Worm (Caenorhabditis elegans) whole organism, mixed stage, embryonic: ENCODE results near the gene ccr-4.

Experiments used
- ceh-43 ChIP-seq: fragments of 200-800 bp; sonication (Bioruptor generic); optimal IDR thresholded peaks from 2 replicates; lab custom pipeline; 2018; ENCODE audit warnings: mild to moderate bottlenecking, missing genetic modification characterization, moderate library complexity, missing compliant biosample characterization
- drap-1 ChIP-seq: fragments of 200-800 bp; sonication (Bioruptor generic); optimal IDR thresholded peaks from 3 replicates; lab custom pipeline; 2018; ENCODE audit warnings: mild to moderate bottlenecking, missing genetic modification characterization, missing compliant biosample characterization
- flh-1 ChIP-seq: fragments of 200-800 bp; sonication (Bioruptor generic); optimal IDR thresholded peaks from 2 replicates; lab custom pipeline; 2018; ENCODE audit warnings: mild to moderate bottlenecking, missing genetic modification characterization, moderate library complexity, missing compliant biosample characterization
- nhr-12 ChIP-seq: fragments of 150-350 bp; optimal IDR thresholded peaks from 2 replicates; lab custom pipeline; 2014; ENCODE audit warnings: missing biosample characterization, missing genetic modification characterization
- nhr-2 ChIP-seq: fragments of 150-350 bp; optimal IDR thresholded peaks from 2 replicates; lab custom pipeline; 2014; ENCODE audit warnings: missing biosample characterization, missing genetic modification characterization
- nhr-237 ChIP-seq: fragments of 150-350 bp; optimal IDR thresholded peaks from 2 replicates; lab custom pipeline; 2014; ENCODE audit warnings: missing biosample characterization, missing genetic modification characterization
- pha-4 ChIP-seq: fragments of 150-350 bp; optimal IDR thresholded peaks from 2 replicates; lab custom pipeline; 2018; ENCODE audit warnings: missing biosample characterization, missing genetic modification reagents, missing genetic modification characterization
- snpc-4 ChIP-seq: fragments of 150-350 bp; optimal IDR thresholded peaks from 2 replicates; lab custom pipeline; 2014; ENCODE audit warnings: missing biosample characterization, missing genetic modification characterization
- unc-120 ChIP-seq: sonication (generic microtip); optimal IDR thresholded peaks from 2 replicates; lab custom pipeline; 2017; ENCODE audit warnings: missing genetic modification characterization, missing compliant biosample characterization; ENCODE audit not compliant: poor library complexity, severe bottlenecking
- unc-39 ChIP-seq: fragments of 150-350 bp; optimal IDR thresholded peaks from 2 replicates; lab custom pipeline; 2014; ENCODE audit warnings: missing biosample characterization, missing genetic modification characterization

DNA sequence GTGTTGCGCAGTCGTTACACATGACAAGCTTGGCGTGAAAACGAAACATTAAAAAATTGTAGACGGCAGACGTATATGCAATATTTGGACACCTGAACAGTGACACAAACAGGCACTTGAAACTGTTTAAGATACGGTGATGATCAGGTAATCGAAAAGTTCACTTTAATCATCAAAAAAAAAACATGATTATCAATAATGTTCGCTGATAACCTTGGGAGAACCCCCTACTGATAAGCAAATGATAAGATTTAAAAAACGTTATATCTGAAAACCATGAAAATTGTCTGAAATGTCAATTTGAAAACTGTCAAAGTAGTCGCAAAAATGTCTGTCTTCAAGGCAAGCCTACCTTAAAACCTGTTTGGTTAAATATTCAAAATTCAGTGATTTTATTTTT, 38.6 kb downstream of the ccr-4 start:
- TF ChIP-seq unc-39 (tag; lab: Kevin White, UChicago) (no peak), unc-120 (no peak), snpc-4 (no peak), drap-1 (GFP tag; lab: Kevin White, UChicago) (no peak), nhr-12 (tag; lab: Kevin White, UChicago) (no peak), pha-4 (tag; lab: Kevin White, UChicago) (no peak), nhr-2 (tag; lab: Kevin White, UChicago) (no peak), ceh-43 (GFP tag; lab: Kevin White, UChicago) (no peak), flh-1 (GFP tag; lab: Kevin White, UChicago) (no peak), nhr-237 (tag; lab: Kevin White, UChicago) (no peak)
